Worm (Caenorhabditis elegans) whole organism, L4 larva: ENCODE results near the gene acs-9.

Source experiments
- F10B5.3 ChIP-seq: sonication (generic microtip); optimal IDR thresholded peaks from 2 replicates; lab custom pipeline; 2016; ENCODE audit warnings: mild to moderate bottlenecking, missing genetic modification characterization, missing compliant biosample characterization
- F26F4.8 ChIP-seq: fragments of 200-800 bp; sonication (Bioruptor generic); conservative IDR thresholded peaks from 2 replicates; pipeline ENCODE4 v1.3.6; 2022; ENCODE audit warnings: missing genetic modification characterization, missing compliant biosample characterization
- F37D6.2 ChIP-seq: sonication (generic microtip); optimal IDR thresholded peaks from 2 replicates; lab custom pipeline; 2016; ENCODE audit warnings: mild to moderate bottlenecking, missing genetic modification characterization, missing compliant biosample characterization
- F49E8.2 ChIP-seq: sonication (generic microtip); optimal IDR thresholded peaks from 2 replicates; lab custom pipeline; 2016; ENCODE audit warnings: missing compliant biosample characterization, mild to moderate bottlenecking, missing genetic modification characterization, borderline replicate concordance
- T20F7.1 ChIP-seq: fragments of 200-800 bp; sonication (Bioruptor generic); optimal IDR thresholded peaks from 2 replicates; lab custom pipeline; 2018; ENCODE audit warnings: mild to moderate bottlenecking, missing genetic modification characterization, missing compliant biosample characterization
- Y48G9A.11 ChIP-seq: fragments of 200-800 bp; sonication (Bioruptor generic); IDR thresholded peaks from 2 replicates; pipeline ENCODE4 v1.3.6; 2022; ENCODE audit warnings: missing genetic modification reagents, missing genetic modification characterization, missing compliant biosample characterization
- Y5F2A.4 ChIP-seq: fragments of 200-800 bp; sonication (Bioruptor generic); optimal IDR thresholded peaks from 2 replicates; lab custom pipeline; 2018; ENCODE audit warnings: mild to moderate bottlenecking, missing genetic modification characterization, missing compliant biosample characterization
- ZK337.2 ChIP-seq: fragments of 200-800 bp; sonication (Bioruptor generic); IDR thresholded peaks from 2 replicates; pipeline ENCODE4 v1.3.6; 2022; ENCODE audit warnings: missing genetic modification reagents, missing genetic modification characterization, missing compliant biosample characterization
- ZK546.5 ChIP-seq, 2 experiments: sonication (generic microtip); optimal IDR thresholded peaks; 2 replicates each; lab custom pipeline; 2017; ENCODE audit warnings: missing biosample characterization in 2 of 2, missing genetic modification characterization in 2 of 2
- aha-1 ChIP-seq: fragments of 150-350 bp; peaks from one replicate; lab custom pipeline; 2014; ENCODE audit warnings: missing biosample characterization, missing genetic modification characterization
- aly-2 ChIP-seq: sonication (generic microtip); optimal IDR thresholded peaks from 2 replicates; lab custom pipeline; 2018; ENCODE audit warnings: missing biosample characterization, missing genetic modification characterization
- ama-1 ChIP-seq: fragments of 150-350 bp; optimal IDR thresholded peaks from 2 replicates; lab custom pipeline; 2014; ENCODE audit warnings: inconsistent platforms, mixed read lengths
- arid-1 ChIP-seq: fragments of 200-800 bp; sonication (Bioruptor generic); conservative IDR thresholded peaks from 2 replicates; pipeline ENCODE4 v1.3.6; 2022; ENCODE audit warnings: missing genetic modification reagents, missing genetic modification characterization, missing compliant biosample characterization
- ceh-20 ChIP-seq: fragments of 200-800 bp; sonication (Bioruptor generic); IDR thresholded peaks from 2 replicates; pipeline ENCODE4 v1.3.6; 2022; ENCODE audit warnings: missing genetic modification reagents, missing genetic modification characterization, missing compliant biosample characterization
- ceh-44 ChIP-seq: fragments of 200-800 bp; sonication (Bioruptor generic); IDR thresholded peaks from 2 replicates; pipeline ENCODE4 v1.3.6; 2022; ENCODE audit warnings: missing genetic modification reagents, missing genetic modification characterization, missing compliant biosample characterization
- ces-1 ChIP-seq: fragments of 150-350 bp; sonication (generic microtip); optimal IDR thresholded peaks from 4 replicates; lab custom pipeline; 2014; ENCODE audit warnings: missing biosample characterization, missing genetic modification reagents, missing genetic modification characterization
- ctbp-1 ChIP-seq: fragments of 200-800 bp; sonication (Bioruptor generic); IDR thresholded peaks from 2 replicates; pipeline ENCODE4 v1.3.6; 2022; ENCODE audit warnings: missing genetic modification reagents, missing genetic modification characterization, missing compliant biosample characterization
- daf-8 ChIP-seq: fragments of 200-800 bp; sonication (Bioruptor generic); IDR thresholded peaks from 2 replicates; pipeline ENCODE4 v1.3.6; 2022; ENCODE audit warnings: missing genetic modification characterization, missing compliant biosample characterization
- dmd-6 ChIP-seq: fragments of 200-800 bp; sonication (Bioruptor generic); IDR thresholded peaks from 2 replicates; pipeline ENCODE4 v1.3.6; 2022; ENCODE audit warnings: missing genetic modification reagents, missing genetic modification characterization, missing compliant biosample characterization
- dmd-9 ChIP-seq: fragments of 200-800 bp; sonication (Bioruptor generic); IDR thresholded peaks from 2 replicates; pipeline ENCODE4 v1.3.6; 2022; ENCODE audit warnings: missing genetic modification reagents, missing genetic modification characterization, missing compliant biosample characterization
- egl-43 ChIP-seq: fragments of 200-800 bp; sonication (Bioruptor generic); IDR thresholded peaks from 2 replicates; pipeline ENCODE4 v1.3.6; 2022; ENCODE audit warnings: missing genetic modification reagents, missing genetic modification characterization, missing compliant biosample characterization
- fos-1 ChIP-seq: fragments of 150-350 bp; optimal IDR thresholded peaks from 2 replicates; lab custom pipeline; 2014; ENCODE audit warnings: missing biosample characterization, missing genetic modification characterization
- hif-1 ChIP-seq, 2 experiments: sonication (generic microtip); optimal IDR thresholded peaks; 2 replicates each; lab custom pipeline; 2016 to 2017; ENCODE audit warnings: missing compliant biosample characterization in 2 of 2, missing genetic modification characterization in 2 of 2, missing genetic modification reagents in 2 of 2, missing genotype in 2 of 2, mild to moderate bottlenecking in 1 of 2
- hlh-30 ChIP-seq: sonication (generic microtip); optimal IDR thresholded peaks from 2 replicates; lab custom pipeline; 2017; ENCODE audit warnings: antibody characterized with exemption, mild to moderate bottlenecking, missing genetic modification characterization, missing compliant biosample characterization; ENCODE audit not compliant: insufficient read depth
- jun-1 ChIP-seq: fragments of 150-350 bp; optimal IDR thresholded peaks from 2 replicates; lab custom pipeline; 2014; ENCODE audit warnings: missing biosample characterization, missing genetic modification reagents, missing genetic modification characterization
- lim-7 ChIP-seq: fragments of 200-800 bp; sonication (Bioruptor generic); IDR thresholded peaks from 2 replicates; pipeline ENCODE4 v1.3.6; 2022; ENCODE audit warnings: missing genetic modification characterization, missing compliant biosample characterization
- madf-9 ChIP-seq: fragments of 200-800 bp; sonication (Bioruptor generic); conservative IDR thresholded peaks from 2 replicates; pipeline ENCODE4 v1.3.6; 2022; ENCODE audit warnings: missing genetic modification reagents, missing genetic modification characterization, missing compliant biosample characterization
- mdt-29 ChIP-seq: fragments of 200-800 bp; sonication (Bioruptor generic); IDR thresholded peaks from 2 replicates; pipeline ENCODE4 v1.3.6; 2022; ENCODE audit warnings: missing genetic modification reagents, missing genetic modification characterization, missing compliant biosample characterization
- mes-2 ChIP-seq: sonication (generic microtip); optimal IDR thresholded peaks from 2 replicates; lab custom pipeline; 2016; ENCODE audit warnings: missing genotype, mild to moderate bottlenecking, missing genetic modification characterization, missing compliant biosample characterization; ENCODE audit not compliant: poor library complexity, severe bottlenecking
- mxl-2 ChIP-seq: fragments of 200-800 bp; sonication (Bioruptor generic); conservative IDR thresholded peaks from 2 replicates; pipeline ENCODE4 v1.3.6; 2022; ENCODE audit warnings: missing genetic modification reagents, missing genetic modification characterization, missing compliant biosample characterization
- nhr-10 ChIP-seq: fragments of 150-350 bp; optimal IDR thresholded peaks from 2 replicates; lab custom pipeline; 2014; ENCODE audit warnings: missing biosample characterization, missing genetic modification characterization
- nhr-28 ChIP-seq: fragments of 150-350 bp; optimal IDR thresholded peaks from 2 replicates; lab custom pipeline; 2014; ENCODE audit warnings: missing biosample characterization, missing genetic modification characterization
- nhr-41 ChIP-seq: fragments of 200-800 bp; sonication (Bioruptor generic); IDR thresholded peaks from 2 replicates; pipeline ENCODE4 v1.3.6; 2022; ENCODE audit warnings: missing genetic modification reagents, missing genetic modification characterization, missing compliant biosample characterization
- nhr-42 ChIP-seq: fragments of 200-800 bp; sonication (Bioruptor generic); IDR thresholded peaks from 2 replicates; pipeline ENCODE4 v1.3.6; 2022; ENCODE audit warnings: missing genetic modification characterization, missing compliant biosample characterization
- nhr-6 ChIP-seq: fragments of 150-350 bp; optimal IDR thresholded peaks from 2 replicates; lab custom pipeline; 2014; ENCODE audit warnings: missing biosample characterization, missing genetic modification characterization
- pha-4 ChIP-seq, 2 experiments: fragments of 150-350 bp in 1 of 2; fragments of 200-800 bp in 1 of 2; sonication (Bioruptor generic) in 1 of 2; IDR thresholded peaks in 1 of 2; optimal IDR thresholded peaks in 1 of 2; 2 replicates each; pipeline versions ENCODE4 v1.3.6 to Lab custom; 2014 to 2022; ENCODE audit warnings: missing genetic modification characterization in 2 of 2, missing genetic modification reagents in 2 of 2, missing biosample characterization in 1 of 2, missing compliant biosample characterization in 1 of 2
- php-3 ChIP-seq: fragments of 200-800 bp; sonication (Bioruptor generic); IDR thresholded peaks from 2 replicates; pipeline ENCODE4 v1.3.6; 2022; ENCODE audit warnings: missing genetic modification reagents, missing genetic modification characterization, missing compliant biosample characterization
- sdz-12 ChIP-seq: fragments of 200-800 bp; sonication (Bioruptor generic); optimal IDR thresholded peaks from 2 replicates; lab custom pipeline; 2018; ENCODE audit warnings: mild to moderate bottlenecking, missing genetic modification characterization, missing compliant biosample characterization
- set-16 ChIP-seq: fragments of 200-800 bp; sonication (Bioruptor generic); IDR thresholded peaks from 2 replicates; pipeline ENCODE4 v1.3.6; 2022; ENCODE audit warnings: missing genetic modification reagents, missing genetic modification characterization, missing compliant biosample characterization
- spr-1 ChIP-seq: sonication (generic microtip); optimal IDR thresholded peaks from 2 replicates; lab custom pipeline; 2016; ENCODE audit warnings: mild to moderate bottlenecking, missing genetic modification characterization, missing compliant biosample characterization
- tag-97 ChIP-seq: fragments of 200-800 bp; sonication (Bioruptor generic); IDR thresholded peaks from 2 replicates; pipeline ENCODE4 v1.3.6; 2022; ENCODE audit warnings: missing genetic modification characterization, missing compliant biosample characterization
- tra-1 ChIP-seq: fragments of 200-800 bp; sonication (Bioruptor generic); IDR thresholded peaks from 2 replicates; pipeline ENCODE4 v1.3.6; 2022; ENCODE audit warnings: missing genetic modification reagents, missing genetic modification characterization, missing compliant biosample characterization
- unc-130 ChIP-seq: sonication (generic microtip); optimal IDR thresholded peaks from 2 replicates; lab custom pipeline; 2016; ENCODE audit warnings: missing genetic modification reagents, missing genetic modification characterization, missing compliant biosample characterization
- unc-39 ChIP-seq: sonication (generic microtip); optimal IDR thresholded peaks from 2 replicates; lab custom pipeline; 2017; ENCODE audit warnings: missing biosample characterization, missing genetic modification characterization
- unc-62 ChIP-seq, 3 experiments: fragments of 150-350 bp in 1 of 3; sonication (generic microtip); optimal IDR thresholded peaks in 2 of 3; peaks in 1 of 3; 1 replicate in 1 of 3; 2 replicates in 2 of 3; lab custom pipeline; 2014 to 2017; ENCODE audit warnings: missing biosample characterization in 3 of 3, missing genetic modification characterization in 3 of 3, missing genetic modification reagents in 3 of 3, missing genotype in 1 of 3
- zag-1 ChIP-seq: fragments of 150-350 bp; optimal IDR thresholded peaks from 2 replicates; lab custom pipeline; 2014; ENCODE audit warnings: missing biosample characterization, missing genetic modification characterization
- zfp-3 ChIP-seq: fragments of 200-800 bp; sonication (Bioruptor generic); conservative IDR thresholded peaks from 2 replicates; pipeline ENCODE4 v1.3.6; 2022; ENCODE audit warnings: missing genetic modification reagents, missing genetic modification characterization, missing compliant biosample characterization
- zip-11 ChIP-seq: fragments of 200-800 bp; sonication (Bioruptor generic); IDR thresholded peaks from 2 replicates; pipeline ENCODE4 v1.3.6; 2022; ENCODE audit warnings: missing genetic modification characterization, missing compliant biosample characterization
- ztf-11 ChIP-seq: fragments of 150-350 bp; optimal IDR thresholded peaks from 2 replicates; lab custom pipeline; 2014; ENCODE audit warnings: missing biosample characterization, missing genetic modification characterization
- ztf-7 ChIP-seq: fragments of 150-350 bp; optimal IDR thresholded peaks from 2 replicates; lab custom pipeline; 2014; ENCODE audit warnings: missing biosample characterization, missing genetic modification characterization

The acs-9 gene

ce11 chrX:16872446-16872962 is 7.8 kb downstream of the acs-9 start, which contains the start of gene T20F7.1:
Gene T20F7.1, plus strand, starts transcription at chrX:16872912.
- TF ChIP-seq mdt-29 = no peak
- no peak for TF ChIP-seq sdz-12
- no peak for TF ChIP-seq T20F7.1
- no peak for TF ChIP-seq zfp-3 (GFP tag; lab: Robert Waterston, UW)
- no peak for TF ChIP-seq Y48G9A.11 (GFP tag; lab: Robert Waterston, UW)
- TF ChIP-seq tag-97 = no peak
- TF ChIP-seq F49E8.2 (tag; lab: Kevin White, UChicago) = no peak
- no peak for TF ChIP-seq daf-8
- TF ChIP-seq ces-1 (GFP tag; lab: Kevin White, UChicago) = no peak
- TF ChIP-seq ceh-44 = no peak
- no peak for TF ChIP-seq ztf-7 (tag; lab: Kevin White, UChicago)
- TF ChIP-seq F10B5.3 = no peak
- TF ChIP-seq unc-130 = no peak
- TF ChIP-seq madf-9 = no peak
- TF ChIP-seq nhr-41 (GFP tag; lab: Robert Waterston, UW) = no peak
- 0 out of 2 replicates have a peak, but pooled peaks have one; percentile 45 for TF ChIP-seq arid-1
- TF ChIP-seq jun-1 (tag; lab: Kevin White, UChicago) = no peak
- TF ChIP-seq ceh-20 (GFP tag; lab: Robert Waterston, UW) = 0 out of 2 replicates have a peak, but pooled peaks have one; percentile 56
- peak; percentile 60 for TF ChIP-seq nhr-28
- no peak for TF ChIP-seq lim-7
- peak; percentile 42; the same call in 1 of the 2 replicates for TF ChIP-seq tra-1
- TF ChIP-seq unc-39 (tag; lab: Kevin White, UChicago) = no peak
- TF ChIP-seq php-3 (GFP tag; lab: Robert Waterston, UW) = no peak
- no peak for TF ChIP-seq ZK546.5 (tag; optimal IDR thresholded peaks at IDR 0.05; lab: Kevin White, UChicago)
- TF ChIP-seq ztf-11 (tag; lab: Kevin White, UChicago) = no peak
- TF ChIP-seq mes-2 (tag; lab: Kevin White, UChicago) = peak; percentile 84
- TF ChIP-seq nhr-10 (tag; lab: Kevin White, UChicago) = no peak
- TF ChIP-seq dmd-6 (GFP tag; lab: Robert Waterston, UW) = peak; percentile 73
- TF ChIP-seq pha-4 (GFP tag; IDR thresholded peaks at IDR 0.05; lab: Robert Waterston, UW) = no peak
- TF ChIP-seq pha-4 (tag; optimal IDR thresholded peaks at IDR 0.05; lab: Kevin White, UChicago) = peak; percentile 30
- TF ChIP-seq nhr-6 = peak; percentile 17
- TF ChIP-seq hif-1 (tag; optimal IDR thresholded peaks at IDR 0.05; lab: Kevin White, UChicago) = no peak
- TF ChIP-seq ctbp-1 = no peak
- TF ChIP-seq Y5F2A.4 = no peak
- TF ChIP-seq mxl-2 = no peak
- TF ChIP-seq spr-1 (tag; lab: Kevin White, UChicago) = no peak
- TF ChIP-seq ama-1 = no peak
- no peak for TF ChIP-seq zip-11 (GFP tag; lab: Robert Waterston, UW)
- no peak for TF ChIP-seq nhr-42 (GFP tag; lab: Robert Waterston, UW)
- TF ChIP-seq F37D6.2 = peak; percentile 16
- TF ChIP-seq aly-2 (tag; lab: Kevin White, UChicago) = no peak
- no peak for TF ChIP-seq ZK337.2 (GFP tag; lab: Robert Waterston, UW)
- 0 out of 2 replicates have a peak, but pooled peaks have one; percentile 10 for TF ChIP-seq set-16 (GFP tag; lab: Robert Waterston, UW)
- TF ChIP-seq dmd-9 (GFP tag; lab: Robert Waterston, UW) = no peak
- peak; percentile 82 for TF ChIP-seq aha-1 (tag; lab: Kevin White, UChicago)
- TF ChIP-seq zag-1 (tag; lab: Kevin White, UChicago) = no peak
- peak in 1 of 2 experiments; percentile 17 for TF ChIP-seq unc-62 (GFP tag; optimal IDR thresholded peaks at IDR 0.05 in 1 of 2; lab: Kevin White, UChicago)
- no peak for TF ChIP-seq unc-62 (tag; optimal IDR thresholded peaks at IDR 0.05; lab: Kevin White, UChicago)
- TF ChIP-seq hlh-30 (tag; lab: Kevin White, UChicago) = peak; percentile 84
- no peak for TF ChIP-seq fos-1 (tag; lab: Kevin White, UChicago)
- no peak for TF ChIP-seq F26F4.8 (GFP tag; lab: Robert Waterston, UW)
- TF ChIP-seq egl-43 (GFP tag; lab: Robert Waterston, UW) = no peak
